Fruit fly (Drosophila melanogaster) whole organism, pupa: ENCODE results near the gene ssp7.

Experiments used
- CG10348 ChIP-seq: fragments of 200-800 bp; sonication (Bioruptor generic); IDR thresholded peaks from 2 replicates; pipeline ENCODE4 v1.3.6; 2022; ENCODE audit warnings: missing biosample characterization, missing genetic modification characterization
- CG12605 ChIP-seq: fragments of 200-800 bp; sonication (Bioruptor generic); IDR thresholded peaks from 2 replicates; pipeline ENCODE4 v1.3.6; 2022; ENCODE audit warnings: missing biosample characterization, missing genetic modification characterization
- CG13204 ChIP-seq: fragments of 200-800 bp; sonication (Bioruptor generic); optimal IDR thresholded peaks from 2 replicates; lab custom pipeline; 2018; ENCODE audit warnings: missing biosample characterization, mild to moderate bottlenecking, missing genetic modification characterization, moderate library complexity
- CG15710 ChIP-seq: fragments of 200-800 bp; sonication (Bioruptor generic); optimal IDR thresholded peaks from 2 replicates; lab custom pipeline; 2018; ENCODE audit warnings: missing biosample characterization, mild to moderate bottlenecking, missing genetic modification characterization, moderate library complexity
- CG4496 ChIP-seq: fragments of 200-800 bp; sonication (Bioruptor generic); IDR thresholded peaks from 3 replicates; pipeline ENCODE4 v1.3.6; 2022; ENCODE audit warnings: missing biosample characterization, missing genetic modification characterization
- CG8159 ChIP-seq: fragments of 200-800 bp; sonication (Bioruptor generic); optimal IDR thresholded peaks from 3 replicates; lab custom pipeline; 2018; ENCODE audit warnings: missing biosample characterization, mild to moderate bottlenecking, missing genetic modification characterization, moderate library complexity
- D1 ChIP-seq: fragments of 200-800 bp; sonication (Bioruptor generic); optimal IDR thresholded peaks from 2 replicates; lab custom pipeline; 2018; ENCODE audit warnings: missing biosample characterization, mild to moderate bottlenecking, missing genetic modification characterization, moderate library complexity
- EcR ChIP-seq: fragments of 200-800 bp; sonication (Bioruptor generic); optimal IDR thresholded peaks from 3 replicates; lab custom pipeline; 2019; ENCODE audit warnings: missing biosample characterization, missing genetic modification characterization, mild to moderate bottlenecking, moderate library complexity, missing genetic modification reagents
- Ets98B ChIP-seq: fragments of 200-800 bp; sonication (Bioruptor generic); IDR thresholded peaks from 2 replicates; pipeline ENCODE4 v1.3.6; 2022; ENCODE audit warnings: missing biosample characterization, missing genetic modification characterization
- fd96Ca ChIP-seq: fragments of 200-800 bp; sonication (Bioruptor generic); IDR thresholded peaks from 3 replicates; pipeline ENCODE4 v1.3.6; 2022; ENCODE audit warnings: missing biosample characterization, missing genetic modification characterization
- gl ChIP-seq: fragments of 200-800 bp; sonication (Bioruptor generic); optimal IDR thresholded peaks from 2 replicates; lab custom pipeline; 2018; ENCODE audit warnings: missing biosample characterization, mild to moderate bottlenecking, missing genetic modification characterization

The ssp7 gene

dm6 chrX:11090161-11090560 is 49.9 kb downstream of the ssp7 start, which contains the start of gene CG2076:
Gene CG2076 (plus strand): TSS chrX:11090210.
- TF ChIP-seq D1 (tag; lab: Kevin White, UChicago) (no peak), Ets98B (GFP tag; lab: Robert Waterston, UW) (no peak), CG12605 (no peak), CG8159 (no peak), gl (tag; lab: Kevin White, UChicago) (no peak), CG4496 (GFP tag; lab: Robert Waterston, UW) (no peak), fd96Ca (GFP tag; lab: Robert Waterston, UW) (no peak), EcR (GFP tag; lab: Kevin White, UChicago) (no peak), CG13204 (GFP tag; lab: Kevin White, UChicago) (no peak), CG15710 (tag; lab: Kevin White, UChicago) (no peak), CG10348 (GFP tag; lab: Robert Waterston, UW) (no peak)
